Worm (Caenorhabditis elegans) whole organism, young adult: ENCODE results near the gene cpt-1.
A peak's percentile ranks its signal among the peaks of the same experiment; 100 is the strongest.
"Not testable (repeated sequence)": the region's sequence is repeated elsewhere in the genome, so short reads cannot be mapped to it uniquely, and the experiment has no call there.

Source experiments
- B0019.2 ChIP-seq: fragments of 200-800 bp; sonication (Bioruptor generic); conservative IDR thresholded peaks from 2 replicates; pipeline ENCODE4 v1.3.6; 2022; ENCODE audit warnings: missing genetic modification reagents, missing genetic modification characterization, missing compliant biosample characterization
- C06A6.2 ChIP-seq: fragments of 200-800 bp; sonication (Bioruptor generic); conservative IDR thresholded peaks from 2 replicates; pipeline ENCODE4 v1.3.6; 2022; ENCODE audit warnings: missing genetic modification characterization, missing compliant biosample characterization
- D2030.7 ChIP-seq: fragments of 200-800 bp; sonication (Bioruptor generic); IDR thresholded peaks from 2 replicates; pipeline ENCODE4 v1.3.6; 2022; ENCODE audit warnings: missing genetic modification reagents, missing genetic modification characterization, missing compliant biosample characterization
- F33H1.4 ChIP-seq: fragments of 200-800 bp; sonication (Bioruptor generic); IDR thresholded peaks from 2 replicates; pipeline ENCODE4 v1.3.6; 2022; ENCODE audit warnings: missing genetic modification reagents, missing genetic modification characterization, missing compliant biosample characterization
- F37B4.10 ChIP-seq: fragments of 200-800 bp; sonication (Bioruptor generic); IDR thresholded peaks from 2 replicates; pipeline ENCODE4 v1.3.6; 2022; ENCODE audit warnings: missing genetic modification characterization, missing compliant biosample characterization
- F49E8.2 ChIP-seq: sonication (generic microtip); optimal IDR thresholded peaks from 3 replicates; lab custom pipeline; 2017; ENCODE audit warnings: missing genetic modification characterization, mild to moderate bottlenecking, missing compliant biosample characterization, antibody characterized with exemption, moderate library complexity; ENCODE audit not compliant: insufficient read depth
- F55B11.4 ChIP-seq: sonication (generic microtip); optimal IDR thresholded peaks from 2 replicates; lab custom pipeline; 2016; ENCODE audit warnings: missing compliant biosample characterization, missing genetic modification characterization, borderline replicate concordance; ENCODE audit not compliant: insufficient read depth
- K11D2.4 ChIP-seq: fragments of 200-800 bp; sonication (Bioruptor generic); IDR thresholded peaks from 2 replicates; pipeline ENCODE4 v1.3.6; 2022; ENCODE audit warnings: missing genetic modification reagents, missing genetic modification characterization, missing compliant biosample characterization
- T26A5.8 ChIP-seq: sonication (generic microtip); optimal IDR thresholded peaks from 2 replicates; lab custom pipeline; 2016; ENCODE audit warnings: missing genetic modification characterization, missing compliant biosample characterization
- ZK185.1 ChIP-seq: sonication (generic microtip); optimal IDR thresholded peaks from 2 replicates; lab custom pipeline; 2016; ENCODE audit warnings: mild to moderate bottlenecking, missing genetic modification characterization, missing compliant biosample characterization; ENCODE audit not compliant: poor library complexity, severe bottlenecking
- aptf-3 ChIP-seq: fragments of 200-800 bp; sonication (Bioruptor generic); IDR thresholded peaks from 2 replicates; pipeline ENCODE4 v1.3.6; 2022; ENCODE audit warnings: missing genetic modification characterization, missing compliant biosample characterization
- athp-1 ChIP-seq: sonication (generic microtip); optimal IDR thresholded peaks from 2 replicates; lab custom pipeline; 2017; ENCODE audit warnings: mild to moderate bottlenecking, missing genetic modification characterization, missing compliant biosample characterization
- bed-1 ChIP-seq: fragments of 200-800 bp; sonication (Bioruptor generic); IDR thresholded peaks from 2 replicates; pipeline ENCODE4 v1.3.6; 2022; ENCODE audit warnings: missing genetic modification reagents, missing genetic modification characterization, missing compliant biosample characterization
- cebp-1 ChIP-seq, 2 experiments: fragments of 200-800 bp in 1 of 2; sonication (Bioruptor generic) in 1 of 2; sonication (generic microtip) in 1 of 2; IDR thresholded peaks in 1 of 2; optimal IDR thresholded peaks in 1 of 2; 2 replicates each; pipeline versions ENCODE4 v1.3.6 to Lab custom; 2017 to 2022; ENCODE audit warnings: missing compliant biosample characterization in 2 of 2, missing genetic modification characterization in 2 of 2, mild to moderate bottlenecking in 1 of 2, missing genetic modification reagents in 1 of 2, moderate library complexity in 1 of 2
- ceh-79 ChIP-seq: sonication (generic microtip); optimal IDR thresholded peaks from 2 replicates; lab custom pipeline; 2017; ENCODE audit warnings: mild to moderate bottlenecking, missing genetic modification characterization, missing compliant biosample characterization
- dox-1 ChIP-seq: fragments of 200-800 bp; sonication (Bioruptor generic); IDR thresholded peaks from 2 replicates; pipeline ENCODE4 v1.3.6; 2022; ENCODE audit warnings: missing genetic modification reagents, missing genetic modification characterization, missing compliant biosample characterization
- dpl-1 ChIP-seq: fragments of 150-350 bp; optimal IDR thresholded peaks from 2 replicates; lab custom pipeline; 2014; ENCODE audit warnings: missing biosample characterization, missing genetic modification reagents, missing genetic modification characterization
- egl-18 ChIP-seq: fragments of 200-800 bp; sonication (Bioruptor generic); IDR thresholded peaks from 2 replicates; pipeline ENCODE4 v1.3.6; 2022; ENCODE audit warnings: missing genetic modification reagents, missing genetic modification characterization, missing compliant biosample characterization
- ekl-4 ChIP-seq: fragments of 200-800 bp; sonication (Bioruptor generic); IDR thresholded peaks from 2 replicates; pipeline ENCODE4 v1.3.6; 2022; ENCODE audit warnings: missing genetic modification reagents, missing genetic modification characterization, missing compliant biosample characterization
- hlh-26 ChIP-seq: fragments of 200-800 bp; sonication (Bioruptor generic); conservative IDR thresholded peaks from 2 replicates; pipeline ENCODE4 v1.3.6; 2022; ENCODE audit warnings: missing genetic modification reagents, missing genetic modification characterization, missing compliant biosample characterization
- hmg-20 ChIP-seq: fragments of 200-800 bp; sonication (Bioruptor generic); IDR thresholded peaks from 2 replicates; pipeline ENCODE4 v1.3.6; 2022; ENCODE audit warnings: missing genetic modification reagents, missing genetic modification characterization, missing compliant biosample characterization
- lin-26 ChIP-seq: fragments of 200-800 bp; sonication (Bioruptor generic); IDR thresholded peaks from 2 replicates; pipeline ENCODE4 v1.3.6; 2022; ENCODE audit warnings: missing genetic modification reagents, missing genetic modification characterization, missing compliant biosample characterization
- lin-35 ChIP-seq, 3 experiments: fragments of 150-350 bp in 2 of 3; sonication (generic microtip) in 1 of 3; optimal IDR thresholded peaks; 2 replicates each; lab custom pipeline; 2014 to 2018; ENCODE audit warnings: missing biosample characterization in 3 of 3, missing genetic modification characterization in 3 of 3, missing genetic modification reagents in 3 of 3
- lsl-1 ChIP-seq: fragments of 200-800 bp; sonication (Bioruptor generic); optimal IDR thresholded peaks from 2 replicates; lab custom pipeline; 2018; ENCODE audit warnings: mild to moderate bottlenecking, missing genetic modification characterization, moderate library complexity, missing compliant biosample characterization
- lsy-27 ChIP-seq: sonication (generic microtip); optimal IDR thresholded peaks from 2 replicates; lab custom pipeline; 2017; ENCODE audit warnings: missing genetic modification characterization, mild to moderate bottlenecking, missing compliant biosample characterization, antibody characterized with exemption, missing genotype, borderline replicate concordance; ENCODE audit not compliant: insufficient read depth
- madf-10 ChIP-seq: sonication (generic microtip); optimal IDR thresholded peaks from 2 replicates; lab custom pipeline; 2016; ENCODE audit warnings: mild to moderate bottlenecking, missing genetic modification characterization, missing compliant biosample characterization
- mcd-1 ChIP-seq: fragments of 200-800 bp; sonication (Bioruptor generic); IDR thresholded peaks from 2 replicates; pipeline ENCODE4 v1.3.6; 2022; ENCODE audit warnings: missing genetic modification reagents, missing genetic modification characterization, missing compliant biosample characterization
- nfya-1 ChIP-seq: sonication (generic microtip); optimal IDR thresholded peaks from 2 replicates; lab custom pipeline; 2017; ENCODE audit warnings: antibody characterized with exemption, missing compliant biosample characterization, missing genetic modification characterization, borderline replicate concordance; ENCODE audit not compliant: insufficient read depth
- nfya-2 ChIP-seq: fragments of 200-800 bp; sonication (Bioruptor generic); IDR thresholded peaks from 2 replicates; pipeline ENCODE4 v1.3.6; 2022; ENCODE audit warnings: missing genetic modification reagents, missing genetic modification characterization, missing compliant biosample characterization
- nhr-120 ChIP-seq: fragments of 200-800 bp; sonication (Bioruptor generic); IDR thresholded peaks from 2 replicates; pipeline ENCODE4 v1.3.6; 2022; ENCODE audit warnings: missing genetic modification characterization, missing compliant biosample characterization
- nhr-90 ChIP-seq: sonication (generic microtip); optimal IDR thresholded peaks from 2 replicates; lab custom pipeline; 2016; ENCODE audit warnings: missing genotype, mild to moderate bottlenecking, missing genetic modification characterization, missing compliant biosample characterization
- pbrm-1 ChIP-seq: fragments of 200-800 bp; sonication (Bioruptor generic); IDR thresholded peaks from 2 replicates; pipeline ENCODE4 v1.3.6; 2022; ENCODE audit warnings: missing genetic modification reagents, missing genetic modification characterization, missing compliant biosample characterization
- rcor-1 ChIP-seq: fragments of 200-800 bp; sonication (Bioruptor generic); IDR thresholded peaks from 2 replicates; pipeline ENCODE4 v1.3.6; 2022; ENCODE audit warnings: missing genetic modification reagents, missing genetic modification characterization, missing compliant biosample characterization
- repo-1 ChIP-seq: sonication (generic microtip); optimal IDR thresholded peaks from 2 replicates; lab custom pipeline; 2017; ENCODE audit warnings: mild to moderate bottlenecking, missing genetic modification characterization, missing compliant biosample characterization
- sea-2 ChIP-seq: fragments of 200-800 bp; sonication (Bioruptor generic); IDR thresholded peaks from 2 replicates; pipeline ENCODE4 v1.3.6; 2022; ENCODE audit warnings: missing genetic modification characterization, missing compliant biosample characterization
- snpc-3.4 ChIP-seq: sonication (generic microtip); optimal IDR thresholded peaks from 2 replicates; lab custom pipeline; 2017; ENCODE audit warnings: missing genetic modification characterization, mild to moderate bottlenecking, missing compliant biosample characterization, antibody characterized with exemption, moderate library complexity, missing genotype, missing genetic modification reagents
- somi-1 ChIP-seq: fragments of 200-800 bp; sonication (Bioruptor generic); optimal IDR thresholded peaks from 2 replicates; lab custom pipeline; 2018; ENCODE audit warnings: mild to moderate bottlenecking, missing genetic modification characterization, missing compliant biosample characterization
- sptf-2 ChIP-seq: fragments of 200-800 bp; sonication (Bioruptor generic); optimal IDR thresholded peaks from 2 replicates; lab custom pipeline; 2018; ENCODE audit warnings: mild to moderate bottlenecking, missing genetic modification characterization, missing compliant biosample characterization
- tbx-9 ChIP-seq: sonication (generic microtip); optimal IDR thresholded peaks from 2 replicates; lab custom pipeline; 2016; ENCODE audit warnings: borderline replicate concordance, missing genetic modification characterization, inconsistent platforms, missing compliant biosample characterization
- unc-62 ChIP-seq: fragments of 150-350 bp; optimal IDR thresholded peaks from 2 replicates; lab custom pipeline; 2014; ENCODE audit warnings: missing biosample characterization, missing genetic modification reagents, missing genetic modification characterization
- ztf-22 ChIP-seq: fragments of 200-800 bp; sonication (Bioruptor generic); optimal IDR thresholded peaks from 2 replicates; lab custom pipeline; 2018; ENCODE audit warnings: mild to moderate bottlenecking, missing genetic modification characterization, moderate library complexity, missing compliant biosample characterization

Gene cpt-1

DNA sequence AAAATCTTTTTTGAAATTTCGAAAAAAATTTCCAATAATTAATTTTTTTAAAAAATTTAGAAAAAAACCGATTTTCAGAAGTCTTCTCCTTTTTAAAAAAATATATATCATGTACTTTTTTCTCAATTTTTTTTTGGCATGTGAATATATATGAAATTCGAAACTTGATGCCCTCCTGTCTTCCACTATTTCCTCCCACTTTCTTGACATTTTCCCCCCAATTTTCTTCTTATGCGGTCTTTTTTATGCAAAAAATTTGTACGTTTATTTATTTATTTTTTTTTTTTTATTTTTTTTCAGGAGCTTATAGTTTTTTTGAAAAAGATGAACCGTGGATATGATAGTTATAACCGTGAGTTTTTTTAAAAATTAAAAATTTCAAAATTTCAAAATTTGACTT is 35.8 kb downstream of the cpt-1 start, which contains the start of gene cnp-2:
Gene cnp-2, plus strand, starts transcription at position 301 of the 400 bp plus-strand sequence.
- TF ChIP-seq C06A6.2 (GFP tag; lab: Robert Waterston, UW) (no peak), hlh-26 (no peak), repo-1 (no peak), T26A5.8 (tag; lab: Kevin White, UChicago) (no peak), F33H1.4 (GFP tag; lab: Robert Waterston, UW) (no peak), nhr-90 (tag; lab: Kevin White, UChicago) (no peak), tbx-9 (tag; lab: Kevin White, UChicago) (no peak), lin-35 (GFP tag; optimal IDR thresholded peaks at IDR 0.05; lab: Kevin White, UChicago) (no peak), somi-1 (no peak), egl-18 (no peak), lsy-27 (no peak), pbrm-1 (no peak), athp-1 (no peak), dpl-1 (GFP tag; lab: Kevin White, UChicago) (no peak)

ce11 chrII:12756180-12756579 is 40.1 kb downstream of the cpt-1 start, which contains the start of the genes Y46G5A.7 and Y46G5A.8:
Gene Y46G5A.7, minus strand, starts transcription at chrII:12756332.
Gene Y46G5A.8, plus strand, starts transcription at chrII:12756338.
- no peak for TF ChIP-seq lsl-1 (GFP tag; lab: Kevin White, UChicago)
- no peak for TF ChIP-seq D2030.7 (GFP tag; lab: Robert Waterston, UW)
- no peak for TF ChIP-seq cebp-1 (GFP tag; IDR thresholded peaks at IDR 0.05; lab: Robert Waterston, UW)
- TF ChIP-seq cebp-1 (tag; optimal IDR thresholded peaks at IDR 0.05; lab: Kevin White, UChicago) = no peak
- no peak for TF ChIP-seq ceh-79 (tag; lab: Kevin White, UChicago)
- TF ChIP-seq hlh-26 = no peak
- no peak for TF ChIP-seq madf-10 (tag; lab: Kevin White, UChicago)
- TF ChIP-seq mcd-1 (GFP tag; lab: Robert Waterston, UW) = no peak
- TF ChIP-seq aptf-3 (GFP tag; lab: Robert Waterston, UW) = no peak
- TF ChIP-seq F37B4.10 (GFP tag; lab: Robert Waterston, UW) = no peak
- no peak for TF ChIP-seq nfya-2 (GFP tag; lab: Robert Waterston, UW)
- no peak for TF ChIP-seq F49E8.2 (tag; lab: Kevin White, UChicago)
- no peak for TF ChIP-seq C06A6.2 (GFP tag; lab: Robert Waterston, UW)
- TF ChIP-seq dox-1 = no peak
- TF ChIP-seq, all 124 proteins: peak for 0

- TF ChIP-seq K11D2.4 (GFP tag; lab: Robert Waterston, UW); ZK185.1; unc-62: not testable (repeated sequence)
Measured at ce11 chrII:12753725-12754124, 42.5 kb downstream of the cpt-1 start, which contains the start of gene Y46G5A.39. Gene Y46G5A.39, minus strand, starts transcription at chrII:12753825.

DNA sequence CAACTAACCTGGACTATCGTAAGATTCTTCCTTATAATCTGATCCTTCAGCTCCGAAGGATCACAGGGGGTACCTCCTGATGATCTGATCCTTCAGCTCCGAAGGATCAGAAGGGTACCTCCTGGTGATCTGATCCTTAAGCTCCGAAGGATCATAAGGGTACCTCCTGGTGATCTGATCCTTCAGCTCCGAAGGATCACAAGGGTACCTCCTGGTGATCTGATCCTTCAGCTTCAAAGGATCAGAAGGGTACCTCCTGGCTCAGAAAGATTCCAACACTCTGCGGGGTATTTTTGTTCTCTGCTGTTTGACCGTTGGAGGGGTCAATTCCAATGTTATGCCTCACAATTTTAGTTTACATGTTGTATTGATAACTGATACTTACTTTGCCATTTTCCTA is 46.5 kb downstream of the cpt-1 start:
- TF ChIP-seq bed-1 (0 out of 2 replicates have a peak, but pooled peaks have one; percentile 75), nhr-120 (GFP tag; lab: Robert Waterston, UW) (0 out of 2 replicates have a peak, but pooled peaks have one; percentile 83), lin-26 (GFP tag; lab: Robert Waterston, UW) (peak; percentile 64; the same call in 1 of the 2 replicates), rcor-1 (GFP tag; lab: Robert Waterston, UW) (peak; percentile 61; the same call in 1 of the 2 replicates)

DNA sequence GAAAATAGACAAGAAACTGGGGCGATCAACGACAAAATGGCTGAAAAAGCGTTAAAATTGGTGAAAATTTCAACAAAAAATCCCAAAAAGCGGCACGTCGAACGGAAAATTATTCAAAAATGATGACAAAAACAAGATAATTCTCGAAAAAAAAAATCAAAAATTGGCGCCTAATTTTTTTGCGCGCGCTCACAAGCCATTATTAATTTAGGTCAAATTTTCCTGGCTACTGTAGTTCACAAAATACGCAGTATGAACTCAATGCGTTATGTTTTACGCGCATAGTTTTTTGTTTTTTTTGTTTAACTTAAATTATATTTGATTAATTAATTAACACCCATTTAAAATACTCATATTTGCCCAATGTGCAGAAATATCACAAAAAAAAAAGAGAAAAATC is 56.9 kb downstream of the cpt-1 start:
- TF ChIP-seq sea-2 (no peak), snpc-3.4 (tag; lab: Kevin White, UChicago) (peak; percentile 93), ekl-4 (GFP tag; lab: Robert Waterston, UW) (peak; percentile 61), B0019.2 (GFP tag; lab: Robert Waterston, UW) (peak; percentile 85), nfya-1 (tag; lab: Kevin White, UChicago) (no peak), F33H1.4 (GFP tag; lab: Robert Waterston, UW) (peak; percentile 85), hmg-20 (GFP tag; lab: Robert Waterston, UW) (no peak), F55B11.4 (tag; lab: Kevin White, UChicago) (no peak), sptf-2 (GFP tag; lab: Kevin White, UChicago) (no peak), mcd-1 (GFP tag; lab: Robert Waterston, UW) (peak; percentile 58; the same call in 1 of the 2 replicates), ztf-22 (no peak)
